Fruit fly (Drosophila melanogaster): ENCODE data around the gene CG18170.

dm6 chr3L:1591692-1592371 is 10.9 kb upstream of the CG18170 start:
- TF ChIP-seq Doc3 (GFP tag; IDR thresholded peaks at IDR 0.05; ENCODE audit: partially characterized antibody) (no peak), CG5953 (GFP tag; IDR thresholded peaks at IDR 0.05) (0 out of 2 replicates have a peak, but pooled peaks have one; percentile 50), TFAM (GFP tag; optimal IDR thresholded peaks at IDR 0.05) (no peak), CG11456 (GFP tag; IDR thresholded peaks at IDR 0.05) (peak; percentile 76), Mad (GFP tag; optimal IDR thresholded peaks at IDR 0.05) (no peak), CG18262 (tag; optimal IDR thresholded peaks at IDR 0.05) (no peak), chif (GFP tag; optimal IDR thresholded peaks at IDR 0.05) (peak in 1 of 2 experiments; percentile 43), CG4424 (GFP tag; optimal IDR thresholded peaks at IDR 0.05) (no peak), CG1024 (GFP tag; IDR thresholded peaks at IDR 0.05) (no peak), nerfin-2 (GFP tag; IDR thresholded peaks at IDR 0.05; ENCODE audit: partially characterized antibody) (no peak)

All from whole organism, embryonic.